Worm (Caenorhabditis elegans) whole organism, early embryonic: ENCODE measurements around the gene F54D5.5.

Experiments
- ama-1 ChIP-seq: fragments of 150-350 bp; optimal IDR thresholded peaks from 2 replicates; lab custom pipeline; 2014
- ceh-13 ChIP-seq: fragments of 200-800 bp; sonication (Bioruptor generic); optimal IDR thresholded peaks from 2 replicates; lab custom pipeline; 2018; ENCODE audit warnings: mild to moderate bottlenecking, missing genetic modification characterization, missing compliant biosample characterization
- ceh-36 ChIP-seq: sonication (generic microtip); optimal IDR thresholded peaks from 2 replicates; lab custom pipeline; 2016; ENCODE audit warnings: missing genetic modification characterization, inconsistent platforms, missing compliant biosample characterization
- ets-7 ChIP-seq: sonication (generic microtip); optimal IDR thresholded peaks from 2 replicates; lab custom pipeline; 2016; ENCODE audit warnings: missing genotype, missing genetic modification characterization, missing compliant biosample characterization
- flt-1 ChIP-seq: fragments of 200-800 bp; sonication (Bioruptor generic); IDR thresholded peaks from 2 replicates; pipeline ENCODE4 v1.3.6; 2022; ENCODE audit warnings: missing genetic modification characterization, missing compliant biosample characterization
- hmbx-1 ChIP-seq: sonication (generic microtip); optimal IDR thresholded peaks from 2 replicates; lab custom pipeline; 2016; ENCODE audit warnings: mild to moderate bottlenecking, missing genetic modification characterization, missing compliant biosample characterization
- pes-1 ChIP-seq: fragments of 200-800 bp; sonication (Bioruptor generic); IDR thresholded peaks from 2 replicates; pipeline ENCODE4 v1.3.6; 2022; ENCODE audit warnings: missing genetic modification reagents, missing genetic modification characterization, missing compliant biosample characterization
- scrt-1 ChIP-seq: fragments of 200-800 bp; sonication (Bioruptor generic); IDR thresholded peaks from 2 replicates; pipeline ENCODE4 v1.3.6; 2022; ENCODE audit warnings: missing genetic modification characterization, missing compliant biosample characterization
- sea-1 ChIP-seq: fragments of 200-800 bp; sonication (Bioruptor generic); conservative IDR thresholded peaks from 2 replicates; pipeline ENCODE4 v1.3.6; 2022; ENCODE audit warnings: missing genetic modification characterization, missing compliant biosample characterization
- tbx-11 ChIP-seq: fragments of 200-800 bp; sonication (Bioruptor generic); IDR thresholded peaks from 2 replicates; pipeline ENCODE4 v1.3.6; 2022; ENCODE audit warnings: missing genetic modification characterization, missing compliant biosample characterization
- tbx-37 ChIP-seq: fragments of 200-800 bp; sonication (Bioruptor generic); conservative IDR thresholded peaks from 2 replicates; pipeline ENCODE4 v1.3.6; 2022; ENCODE audit warnings: missing genetic modification reagents, missing genetic modification characterization, missing compliant biosample characterization

DNA sequence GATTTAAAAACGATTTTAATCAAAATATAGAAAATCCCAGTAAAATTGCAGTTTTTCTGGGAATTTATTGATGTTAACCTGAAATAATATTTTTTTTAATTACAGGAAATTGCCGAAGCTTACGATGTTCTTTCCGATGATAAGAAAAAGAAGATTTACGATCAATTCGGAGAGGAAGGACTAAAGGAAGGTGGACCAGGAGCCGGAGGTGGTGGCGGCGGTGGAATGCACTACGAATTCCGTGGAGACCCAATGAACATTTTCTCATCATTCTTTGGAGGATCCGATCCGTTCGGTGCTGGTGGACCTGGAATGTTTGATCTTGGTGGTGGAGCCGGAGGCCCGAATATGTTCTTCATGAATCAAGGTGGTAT is 20.9 kb downstream of the F54D5.5 start:
- TF ChIP-seq hmbx-1 (tag; lab: Kevin White, UChicago) (no peak), ama-1 (lab: Kevin White, UChicago) (no peak), ceh-36 (no peak), flt-1 (GFP tag; lab: Robert Waterston, UW) (no peak), sea-1 (GFP tag; lab: Robert Waterston, UW) (no peak), ceh-13 (GFP tag; lab: Kevin White, UChicago) (no peak), tbx-11 (GFP tag; lab: Robert Waterston, UW) (no peak), tbx-37 (GFP tag; lab: Robert Waterston, UW) (no peak), pes-1 (GFP tag; lab: Robert Waterston, UW) (no peak), scrt-1 (no peak), ets-7 (tag; lab: Kevin White, UChicago) (no peak)
